Worm (Caenorhabditis elegans) whole organism, mixed stage, embryonic: ENCODE results near the gene slc-46A.

Experiments used
- M03D4.4 ChIP-seq: sonication (generic microtip); optimal IDR thresholded peaks from 2 replicates; lab custom pipeline; 2017; ENCODE audit warnings: mild to moderate bottlenecking, missing genetic modification characterization, missing compliant biosample characterization
- cnd-1 ChIP-seq: fragments of 200-800 bp; sonication (Bioruptor generic); optimal IDR thresholded peaks from 2 replicates; lab custom pipeline; 2018; ENCODE audit warnings: mild to moderate bottlenecking, missing genetic modification characterization, missing compliant biosample characterization
- pha-4 ChIP-seq: fragments of 150-350 bp; optimal IDR thresholded peaks from 2 replicates; lab custom pipeline; 2018; ENCODE audit warnings: missing biosample characterization, missing genetic modification reagents, missing genetic modification characterization
- sem-2 ChIP-seq: fragments of 200-800 bp; sonication (Bioruptor generic); optimal IDR thresholded peaks from 2 replicates; lab custom pipeline; 2018; ENCODE audit warnings: mild to moderate bottlenecking, missing genetic modification characterization, missing compliant biosample characterization
- unc-62 ChIP-seq: fragments of 150-350 bp; optimal IDR thresholded peaks from 2 replicates; lab custom pipeline; 2014; ENCODE audit warnings: missing biosample characterization, missing genetic modification reagents, missing genetic modification characterization

ce11 chrIV:5297436-5298012 is 21.5 kb upstream of the slc-46A start, which contains the start of the genes ZK354.6 and msp-113:
- no peak for TF ChIP-seq sem-2 (GFP tag; lab: Kevin White, UChicago)
- TF ChIP-seq pha-4 (tag; lab: Kevin White, UChicago), result no peak
- TF ChIP-seq unc-62 (GFP tag; lab: Kevin White, UChicago), result no peak
- TF ChIP-seq M03D4.4 (tag; lab: Kevin White, UChicago), result no peak
- TF ChIP-seq cnd-1 (tag; lab: Kevin White, UChicago), result no peak
